Worm (Caenorhabditis elegans): ENCODE results near the gene amx-3.

The amx-3 gene

DNA sequence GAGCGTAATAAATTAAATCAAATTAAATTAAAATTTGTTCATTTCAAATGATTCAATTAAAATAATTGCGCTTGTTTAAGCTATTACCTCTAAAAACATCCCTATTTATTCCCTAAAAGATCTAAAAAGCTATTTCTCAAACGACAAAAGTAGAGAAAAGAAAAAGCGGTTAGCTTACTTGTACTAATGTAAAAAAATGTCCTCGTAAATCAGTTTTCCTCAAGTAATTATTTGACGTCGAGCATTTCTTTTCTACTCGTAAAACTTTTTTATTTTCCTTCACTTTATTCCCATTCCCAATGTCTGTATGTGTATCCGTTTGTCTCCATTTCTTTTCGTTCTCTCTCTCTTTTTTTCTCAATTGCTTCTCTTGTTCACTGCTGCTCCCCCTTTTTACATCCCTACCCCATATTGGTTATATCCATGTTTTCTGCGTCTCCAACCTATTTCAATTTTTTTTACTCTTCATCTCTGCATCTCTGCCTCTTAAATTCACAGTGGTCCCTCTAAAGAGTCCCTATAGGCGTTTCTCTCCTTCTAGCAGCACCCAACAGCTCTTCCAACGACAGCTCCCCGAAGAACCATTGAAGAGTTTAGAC lies 24.3 kb downstream of the amx-3 start, which contains the start of gene unc-80 (continued):
- TF ChIP-seq unc-3 (GFP tag; conservative IDR thresholded peaks at IDR 0.05) = no peak
- TF ChIP-seq unc-3 (tag; optimal IDR thresholded peaks at IDR 0.05) = peak; percentile 54
- TF ChIP-seq odd-2 (tag; optimal IDR thresholded peaks at IDR 0.05) = no peak
- peak; percentile 64 for TF ChIP-seq ceh-31 (tag; optimal IDR thresholded peaks at IDR 0.05)
- no peak for TF ChIP-seq ceh-34 (tag; optimal IDR thresholded peaks at IDR 0.05)
- TF ChIP-seq nhr-11 (tag; optimal IDR thresholded peaks at IDR 0.05) = peak; percentile 71
- TF ChIP-seq ceh-48 (tag; optimal IDR thresholded peaks at IDR 0.05) = peak; percentile 12
- TF ChIP-seq unc-42 (tag; optimal IDR thresholded peaks at IDR 0.05) = peak; percentile 76
- TF ChIP-seq elt-2 (tag; optimal IDR thresholded peaks at IDR 0.05) = no peak
- no peak for TF ChIP-seq sox-4 (tag; optimal IDR thresholded peaks at IDR 0.05)
- no peak for TF ChIP-seq nhr-232 (tag; optimal IDR thresholded peaks at IDR 0.05)
- TF ChIP-seq hlh-8 (tag; optimal IDR thresholded peaks at IDR 0.05) = no peak

DNA sequence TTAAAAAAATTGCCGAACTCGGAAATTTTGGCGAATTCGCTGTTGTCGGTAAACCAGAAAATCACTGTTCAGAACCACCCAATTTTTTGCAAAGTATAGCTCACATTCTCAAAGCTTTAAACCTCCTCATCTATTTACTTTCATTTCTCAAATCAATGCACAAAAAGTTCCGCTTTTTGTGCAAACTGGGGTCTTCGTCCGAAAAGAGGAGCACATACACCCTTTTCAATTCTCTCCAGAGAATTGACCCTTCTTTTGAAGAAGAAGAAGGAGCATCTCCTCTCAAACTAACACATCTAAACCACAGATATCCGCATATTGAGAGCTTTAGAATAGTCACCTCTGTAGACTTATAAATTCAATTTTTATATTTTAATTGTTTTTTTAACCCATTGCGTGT lies 28.2 kb downstream of the amx-3 start:
- no peak for TF ChIP-seq ama-1 (optimal IDR thresholded peaks at IDR 0.05)
- TF ChIP-seq mec-3 (tag; optimal IDR thresholded peaks at IDR 0.05; ENCODE audit: borderline replicate concordance) = no peak
- TF ChIP-seq elt-4 (tag; optimal IDR thresholded peaks at IDR 0.05) = no peak
- TF ChIP-seq gmeb-2 (tag; optimal IDR thresholded peaks at IDR 0.05) = no peak
- no peak for TF ChIP-seq dmd-4 (tag; optimal IDR thresholded peaks at IDR 0.05; ENCODE audit: borderline replicate concordance)
- TF ChIP-seq ceh-2 (tag; optimal IDR thresholded peaks at IDR 0.05) = no peak
- TF ChIP-seq nhr-11 (tag; optimal IDR thresholded peaks at IDR 0.05) = no peak

DNA sequence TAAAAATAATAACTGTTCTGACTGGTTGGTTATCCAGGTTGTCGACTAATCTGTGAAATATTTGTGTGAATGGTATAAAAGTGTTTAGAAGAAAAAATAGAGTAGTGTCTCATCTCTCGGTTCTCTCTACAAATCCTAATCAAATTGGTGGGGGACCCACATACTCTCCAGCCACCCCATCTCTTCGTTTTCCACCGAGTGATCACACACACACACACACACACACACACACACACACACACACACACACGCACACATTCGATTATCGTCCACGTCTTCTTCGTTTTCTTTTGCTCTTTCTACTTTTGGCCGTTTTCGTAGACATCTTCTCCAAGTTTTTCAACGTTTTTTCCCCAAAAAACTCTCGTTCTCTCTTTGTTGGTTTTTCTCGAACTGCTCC lies 30.4 kb downstream of the amx-3 start:
- TF ChIP-seq ceh-9 (tag; optimal IDR thresholded peaks at IDR 0.05) (no peak), unc-42 (tag; optimal IDR thresholded peaks at IDR 0.05) (peak; percentile 99), ceh-31 (tag; optimal IDR thresholded peaks at IDR 0.05) (peak; percentile 2), ceh-34 (tag; optimal IDR thresholded peaks at IDR 0.05) (no peak), nfya-1 (tag; optimal IDR thresholded peaks at IDR 0.05) (no peak), ceh-19 (GFP tag; optimal IDR thresholded peaks at IDR 0.05) (no peak), dve-1 (tag; optimal IDR thresholded peaks at IDR 0.05) (no peak), pax-1 (tag; optimal IDR thresholded peaks at IDR 0.05) (no peak), dmd-4 (tag; optimal IDR thresholded peaks at IDR 0.05; ENCODE audit: borderline replicate concordance) (no peak)

DNA sequence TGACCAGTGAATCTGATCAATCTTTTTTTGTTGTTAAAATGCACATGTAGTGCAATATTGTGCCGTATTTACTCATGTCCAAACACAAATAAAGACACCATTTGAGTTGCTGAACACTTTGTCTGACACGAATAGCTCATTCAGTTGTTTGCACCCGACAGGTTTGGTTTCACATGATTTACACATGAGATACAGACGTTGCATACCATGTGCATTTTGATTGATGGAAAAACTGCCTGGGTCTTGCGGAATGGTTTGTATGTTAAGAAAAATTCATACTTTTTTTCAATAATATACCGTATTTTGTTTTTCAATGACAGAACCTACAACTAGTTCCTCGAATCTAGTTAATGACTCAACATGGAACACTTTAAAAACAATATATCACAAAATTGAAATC lies 32.3 kb downstream of the amx-3 start:
- no peak for TF ChIP-seq nfya-1 (tag; optimal IDR thresholded peaks at IDR 0.05)
- no peak for TF ChIP-seq zip-5 (tag; optimal IDR thresholded peaks at IDR 0.05)
- TF ChIP-seq ztf-16 (tag; optimal IDR thresholded peaks at IDR 0.05) = no peak
- no peak for TF ChIP-seq pros-1 (tag; optimal IDR thresholded peaks at IDR 0.05)
- no peak for TF ChIP-seq ahr-1 (tag; optimal IDR thresholded peaks at IDR 0.05)
- TF ChIP-seq K09A11.1 (tag; optimal IDR thresholded peaks at IDR 0.05; ENCODE audit: insufficient read depth) = no peak
- no peak for TF ChIP-seq ceh-22 (tag; optimal IDR thresholded peaks at IDR 0.05)
- no peak for TF ChIP-seq unc-86 (tag; optimal IDR thresholded peaks at IDR 0.05)
- no peak for TF ChIP-seq ttx-3 (tag; optimal IDR thresholded peaks at IDR 0.05)
- TF ChIP-seq unc-3 (GFP tag; conservative IDR thresholded peaks at IDR 0.05) = no peak
- TF ChIP-seq unc-3 (tag; optimal IDR thresholded peaks at IDR 0.05) = no peak
- TF ChIP-seq mec-3 (tag; optimal IDR thresholded peaks at IDR 0.05; ENCODE audit: borderline replicate concordance) = no peak
- no peak for TF ChIP-seq npax-4 (tag; optimal IDR thresholded peaks at IDR 0.05)
- no peak for TF ChIP-seq ceh-18 (tag; optimal IDR thresholded peaks at IDR 0.05)
- no peak for TF ChIP-seq nhr-232 (tag; optimal IDR thresholded peaks at IDR 0.05)
- TF ChIP-seq hlh-15 (tag; optimal IDR thresholded peaks at IDR 0.05) = no peak

DNA sequence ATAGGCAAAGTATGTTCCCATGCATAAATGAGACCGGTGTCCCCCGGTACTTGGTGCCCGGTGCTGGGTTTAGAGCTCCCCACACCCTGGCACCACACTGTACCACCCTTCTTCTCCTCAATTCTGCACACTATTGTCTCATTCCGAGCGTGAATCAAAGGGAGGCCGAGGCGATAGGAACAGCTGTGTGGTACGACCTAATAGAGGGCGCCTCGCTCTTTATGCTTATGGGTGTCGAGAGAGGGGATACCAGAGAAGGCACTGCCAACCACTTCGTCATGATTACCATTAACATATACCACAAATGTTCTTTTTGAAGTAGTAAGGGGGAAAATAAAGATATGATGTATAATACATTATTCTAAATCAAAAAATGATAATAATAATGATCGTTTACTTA lies 32.9 kb downstream of the amx-3 start:
- no peak for TF ChIP-seq pha-4 (tag; optimal IDR thresholded peaks at IDR 0.05)
- no peak for TF ChIP-seq unc-86 (tag; optimal IDR thresholded peaks at IDR 0.05)
- TF ChIP-seq syd-9 (tag; optimal IDR thresholded peaks at IDR 0.05) = no peak
- no peak for TF ChIP-seq ama-1 (optimal IDR thresholded peaks at IDR 0.05)
- TF ChIP-seq ceh-22 (tag; optimal IDR thresholded peaks at IDR 0.05) = no peak
- no peak for TF ChIP-seq ceh-2 (tag; optimal IDR thresholded peaks at IDR 0.05)
- no peak for TF ChIP-seq zip-5 (tag; optimal IDR thresholded peaks at IDR 0.05)
- TF ChIP-seq ceh-9 (tag; optimal IDR thresholded peaks at IDR 0.05) = no peak
- TF ChIP-seq K02D7.2 (tag; optimal IDR thresholded peaks at IDR 0.05) = no peak
- no peak for TF ChIP-seq pag-3 (tag; optimal IDR thresholded peaks at IDR 0.05; ENCODE audit: borderline replicate concordance)
- TF ChIP-seq sox-2 (GFP tag; IDR thresholded peaks at IDR 0.05) = no peak
- no peak for TF ChIP-seq nfya-1 (tag; optimal IDR thresholded peaks at IDR 0.05)
- TF ChIP-seq ceh-6 (GFP tag; optimal IDR thresholded peaks at IDR 0.05) = no peak
- TF ChIP-seq ceh-19 (GFP tag; optimal IDR thresholded peaks at IDR 0.05) = no peak
- TF ChIP-seq ceh-45 (GFP tag; IDR thresholded peaks at IDR 0.05) = no peak
- TF ChIP-seq hlh-13 (GFP tag; optimal IDR thresholded peaks at IDR 0.05) = no peak
